Worm (Caenorhabditis elegans): ENCODE data around the gene W09B6.4.

The W09B6.4 gene

DNA sequence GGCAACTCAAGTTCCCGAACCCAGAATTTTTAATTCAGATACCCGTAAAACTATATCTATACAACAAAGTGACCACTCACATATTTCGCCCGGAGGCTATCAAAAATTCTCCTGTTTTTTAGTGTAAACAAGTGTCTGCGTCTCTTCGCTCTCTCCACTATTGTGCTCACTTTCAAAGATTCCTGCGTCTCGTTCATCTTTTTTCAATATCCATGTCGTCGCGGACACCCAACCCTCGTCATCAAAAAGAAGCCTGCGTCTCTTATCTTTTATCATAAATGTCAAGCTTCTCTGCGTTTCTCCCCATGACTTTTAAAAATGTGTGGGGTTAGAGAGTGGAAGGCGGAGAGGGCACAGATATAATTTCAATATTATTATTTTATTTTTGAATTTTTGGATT lies 55.7 kb downstream of the W09B6.4 start (continued):
- TF ChIP-seq lin-15B (tag; optimal IDR thresholded peaks at IDR 0.05) (peak; percentile 10), ztf-11 (tag; optimal IDR thresholded peaks at IDR 0.05) (no peak), ceh-28 (tag; optimal IDR thresholded peaks at IDR 0.05) (no peak)

- TF ChIP-seq ztf-4 (tag; optimal IDR thresholded peaks at IDR 0.05) (no peak), tbx-2 (tag; optimal IDR thresholded peaks at IDR 0.05) (no peak), mml-1 (tag; optimal IDR thresholded peaks at IDR 0.05) (no peak), ztf-11 (tag; optimal IDR thresholded peaks at IDR 0.05) (no peak), nhr-25 (tag; optimal IDR thresholded peaks at IDR 0.05) (no peak), nfya-1 (tag; optimal IDR thresholded peaks at IDR 0.05; ENCODE audit: insufficient read depth) (no peak), sea-2 (GFP tag; optimal IDR thresholded peaks at IDR 0.05) (no peak), pqm-1 (tag; optimal IDR thresholded peaks at IDR 0.05) (no peak), elt-1 (tag; optimal IDR thresholded peaks at IDR 0.05) (no peak), nhr-23 (tag; optimal IDR thresholded peaks at IDR 0.05) (no peak), nhr-11 (tag; optimal IDR thresholded peaks at IDR 0.05) (no peak), egl-27 (tag; optimal IDR thresholded peaks at IDR 0.05) (no peak), unc-39 (tag; optimal IDR thresholded peaks at IDR 0.05) (no peak), nhr-67 (tag; optimal IDR thresholded peaks at IDR 0.05) (no peak), daf-12 (tag; optimal IDR thresholded peaks at IDR 0.05) (no peak), jun-1 (tag; optimal IDR thresholded peaks at IDR 0.05) (no peak), zag-1 (tag; optimal IDR thresholded peaks at IDR 0.05) (no peak), elt-3 (tag; optimal IDR thresholded peaks at IDR 0.05) (no peak)
Measured at ce11 chrII:1082859-1083258, 57.8 kb downstream of the W09B6.4 start, which contains the start of gene K02E7.1. K02E7.1 (plus strand) TSS chrII:1083159.

All from whole organism, L3 larva.